Worm (Caenorhabditis elegans): Measurements from ENCODE around the gene Y38H6C.16.

- TF ChIP-seq dao-5 (tag; optimal IDR thresholded peaks at IDR 0.05) (no peak), him-1 (tag; optimal IDR thresholded peaks at IDR 0.05) (no peak), W03F9.2 (tag; optimal IDR thresholded peaks at IDR 0.05) (no peak)
Measured at ce11 chrV:20498980-20499379, 40.2 kb downstream of the Y38H6C.16 start, which contains the start of gene dct-16.

Data from whole organism, L4/young adult.